Worm (Caenorhabditis elegans) whole organism, L2 larva: Measurements from ENCODE around the gene F36H12.10.
"Not testable (repeated sequence)": the region's sequence is repeated elsewhere in the genome, so short reads cannot be mapped to it uniquely, and the experiment has no call there.

Experiments
- Y55F3AM.14 ChIP-seq: fragments of 200-800 bp; sonication (Bioruptor generic); optimal IDR thresholded peaks from 2 replicates; lab custom pipeline; 2018; ENCODE audit warnings: mild to moderate bottlenecking, missing genetic modification characterization, missing compliant biosample characterization
- ceh-82 ChIP-seq: fragments of 150-350 bp; optimal IDR thresholded peaks from 2 replicates; lab custom pipeline; 2014; ENCODE audit warnings: missing biosample characterization, missing genetic modification characterization
- crh-2 ChIP-seq: sonication (generic microtip); optimal IDR thresholded peaks from 2 replicates; lab custom pipeline; 2017; ENCODE audit warnings: missing biosample characterization, missing genetic modification characterization
- elt-3 ChIP-seq: sonication (generic microtip); optimal IDR thresholded peaks from 2 replicates; lab custom pipeline; 2017; ENCODE audit warnings: missing biosample characterization, missing genetic modification characterization
- nhr-11 ChIP-seq: fragments of 150-350 bp; optimal IDR thresholded peaks from 2 replicates; lab custom pipeline; 2014; ENCODE audit warnings: missing biosample characterization, missing genetic modification characterization
- snpc-4 ChIP-seq: fragments of 150-350 bp; optimal IDR thresholded peaks from 2 replicates; lab custom pipeline; 2014; ENCODE audit warnings: missing biosample characterization, missing genetic modification characterization
- unc-55 ChIP-seq: fragments of 150-350 bp; sonication (generic microtip); optimal IDR thresholded peaks from 3 replicates; lab custom pipeline; 2014; ENCODE audit warnings: missing biosample characterization, missing genetic modification reagents, missing genetic modification characterization
- unc-62 ChIP-seq: fragments of 150-350 bp; optimal IDR thresholded peaks from 2 replicates; lab custom pipeline; 2014; ENCODE audit warnings: missing biosample characterization, missing genetic modification reagents, missing genetic modification characterization

ce11 chrIV:5295240-5295639 lies 40.7 kb upstream of the F36H12.10 start, which contains the start of gene msp-51:
- not testable (repeated sequence) for TF ChIP-seq snpc-4 (tag; lab: Kevin White, UChicago); crh-2 (tag; lab: Kevin White, UChicago); unc-55 (GFP tag; lab: Kevin White, UChicago); ceh-82 (tag; lab: Kevin White, UChicago); nhr-11 (tag; lab: Kevin White, UChicago); elt-3 (tag; lab: Kevin White, UChicago); unc-62 (GFP tag; lab: Kevin White, UChicago); Y55F3AM.14
